Fruit fly (Drosophila melanogaster) whole organism, embryonic: ENCODE results near the gene CG18858.
A peak's percentile ranks its signal among the peaks of the same experiment; 100 is the strongest.

Experiments used
- Abd-B ChIP-seq: fragments of 200-800 bp; sonication (Bioruptor generic); optimal IDR thresholded peaks from 2 replicates; lab custom pipeline; 2018; ENCODE audit warnings: missing biosample characterization, mild to moderate bottlenecking, missing genetic modification characterization, moderate library complexity
- BEAF-32 ChIP-seq: fragments of 200-800 bp; sonication (Bioruptor generic); optimal IDR thresholded peaks from 3 replicates; lab custom pipeline; 2017; ENCODE audit warnings: missing biosample characterization, missing genetic modification characterization, mild to moderate bottlenecking, moderate library complexity, missing genetic modification reagents
- Bdp1 ChIP-seq: fragments of 200-800 bp; sonication (Bioruptor generic); optimal IDR thresholded peaks from 3 replicates; lab custom pipeline; 2016; ENCODE audit warnings: missing biosample characterization, missing genetic modification characterization
- CG11560 ChIP-seq: fragments of 200-800 bp; sonication (Bioruptor generic); IDR thresholded peaks from 3 replicates; pipeline ENCODE4 v1.3.6; 2022; ENCODE audit warnings: missing biosample characterization, missing genetic modification characterization
- CG13775 ChIP-seq: fragments of 200-800 bp; sonication (Bioruptor generic); optimal IDR thresholded peaks from 3 replicates; lab custom pipeline; 2017; ENCODE audit warnings: missing biosample characterization, mild to moderate bottlenecking, missing genetic modification characterization
- CG17385 ChIP-seq: fragments of 200-800 bp; sonication (Bioruptor generic); optimal IDR thresholded peaks from 3 replicates; lab custom pipeline; 2018; ENCODE audit warnings: missing biosample characterization, mild to moderate bottlenecking, missing genetic modification characterization
- CG18011 ChIP-seq: fragments of 200-800 bp; sonication (Bioruptor generic); optimal IDR thresholded peaks from 2 replicates; lab custom pipeline; 2017; ENCODE audit warnings: missing biosample characterization, missing genetic modification characterization, mild to moderate bottlenecking, moderate library complexity, missing genotype
- CG2712 ChIP-seq: fragments of 200-800 bp; optimal IDR thresholded peaks from 3 replicates; lab custom pipeline; 2019; ENCODE audit warnings: missing biosample characterization, mild to moderate bottlenecking, missing genetic modification characterization, moderate library complexity
- CG30431 ChIP-seq: fragments of 200-800 bp; sonication (Bioruptor generic); optimal IDR thresholded peaks from 2 replicates; lab custom pipeline; 2017; ENCODE audit warnings: missing biosample characterization, missing genetic modification characterization
- CG32532 ChIP-seq: fragments of 200-800 bp; sonication (Bioruptor generic); IDR thresholded peaks from 2 replicates; pipeline ENCODE4 v1.3.6; 2022; ENCODE audit warnings: missing biosample characterization, missing genetic modification characterization
- CG3847 ChIP-seq: fragments of 200-800 bp; sonication (Bioruptor generic); IDR thresholded peaks from 2 replicates; pipeline ENCODE4 v1.3.6; 2022; ENCODE audit warnings: missing biosample characterization, missing genetic modification characterization
- CG43689 ChIP-seq: fragments of 200-800 bp; sonication (Bioruptor generic); IDR thresholded peaks from 2 replicates; pipeline ENCODE4 v1.3.6; 2022; ENCODE audit warnings: missing biosample characterization, missing genetic modification characterization
- CG4404 ChIP-seq: fragments of 200-800 bp; sonication (Bioruptor generic); IDR thresholded peaks from 2 replicates; pipeline ENCODE4 v1.3.6; 2022; ENCODE audit warnings: missing biosample characterization, missing genetic modification characterization
- CG7271 ChIP-seq: fragments of 200-800 bp; sonication (Bioruptor generic); optimal IDR thresholded peaks from 2 replicates; lab custom pipeline; 2018; ENCODE audit warnings: missing biosample characterization, mild to moderate bottlenecking, missing genetic modification characterization, moderate library complexity
- CG7357 ChIP-seq: fragments of 200-800 bp; sonication (Bioruptor generic); IDR thresholded peaks from 3 replicates; pipeline ENCODE4 v1.3.6; 2022; ENCODE audit warnings: missing biosample characterization, missing genetic modification characterization
- CG8388 ChIP-seq: fragments of 200-800 bp; sonication (Bioruptor generic); optimal IDR thresholded peaks from 2 replicates; lab custom pipeline; 2019; ENCODE audit warnings: missing biosample characterization, mild to moderate bottlenecking, missing genetic modification characterization, moderate library complexity
- CG9437 ChIP-seq: fragments of 200-800 bp; sonication (Bioruptor generic); optimal IDR thresholded peaks from 2 replicates; lab custom pipeline; 2018; ENCODE audit warnings: missing biosample characterization, mild to moderate bottlenecking, missing genetic modification characterization
- CG9817 ChIP-seq: fragments of 200-800 bp; sonication (Bioruptor generic); optimal IDR thresholded peaks from 2 replicates; lab custom pipeline; 2018; ENCODE audit warnings: missing biosample characterization, mild to moderate bottlenecking, missing genetic modification characterization, moderate library complexity
- CG9876 ChIP-seq: fragments of 200-800 bp; sonication (Bioruptor generic); optimal IDR thresholded peaks from 2 replicates; lab custom pipeline; 2016; ENCODE audit warnings: missing biosample characterization, missing genetic modification characterization
- D19A ChIP-seq: fragments of 200-800 bp; optimal IDR thresholded peaks from 3 replicates; lab custom pipeline; 2019; ENCODE audit warnings: missing biosample characterization, mild to moderate bottlenecking, missing genetic modification characterization, moderate library complexity
- Dbx ChIP-seq: fragments of 200-800 bp; sonication (Bioruptor generic); IDR thresholded peaks from 3 replicates; pipeline ENCODE4 v1.3.6; 2022; ENCODE audit warnings: missing biosample characterization, missing genetic modification characterization
- Dll ChIP-seq: fragments of 200-800 bp; sonication (Bioruptor generic); IDR thresholded peaks from 4 replicates; pipeline ENCODE4 v1.3.6; 2022; ENCODE audit warnings: missing biosample characterization, missing genetic modification characterization; ENCODE audit not compliant: partially characterized antibody
- E2f1 ChIP-seq: fragments of 200-800 bp; sonication (Bioruptor generic); IDR thresholded peaks from 2 replicates; pipeline ENCODE4 v1.3.6; 2022; ENCODE audit warnings: missing biosample characterization, missing genetic modification characterization
- Hmx ChIP-seq: fragments of 200-800 bp; sonication (Bioruptor generic); optimal IDR thresholded peaks from 2 replicates; lab custom pipeline; 2016; ENCODE audit warnings: missing biosample characterization, missing genetic modification characterization
- Hr3 ChIP-seq: fragments of 200-800 bp; sonication (Bioruptor generic); optimal IDR thresholded peaks from 3 replicates; lab custom pipeline; 2016; ENCODE audit warnings: missing biosample characterization, missing genetic modification characterization
- Hr51 ChIP-seq, 2 experiments: fragments of 200-800 bp; sonication (Bioruptor generic); optimal IDR thresholded peaks; 2 replicates in 1 of 2; 3 replicates in 1 of 2; lab custom pipeline; 2016 to 2018; ENCODE audit warnings: missing biosample characterization in 2 of 2, missing genetic modification characterization in 2 of 2, mild to moderate bottlenecking in 1 of 2, moderate library complexity in 1 of 2
- Hr78 ChIP-seq, 2 experiments: fragments of 200-800 bp in 1 of 2; fragments of >200 bp in 1 of 2; sonication (Bioruptor generic) in 1 of 2; optimal IDR thresholded peaks; 2 replicates each; lab custom pipeline; 2017 to 2019; ENCODE audit warnings: missing biosample characterization in 2 of 2, missing genetic modification characterization in 2 of 2, mild to moderate bottlenecking in 1 of 2, moderate library complexity in 1 of 2
- Mrtf ChIP-seq: fragments of 200-800 bp; sonication (Bioruptor generic); IDR thresholded peaks from 3 replicates; pipeline ENCODE4 v1.3.6; 2022; ENCODE audit warnings: missing biosample characterization, missing genetic modification characterization
- Nf-YA ChIP-seq: fragments of 200-800 bp; sonication (Bioruptor generic); IDR thresholded peaks from 2 replicates; pipeline ENCODE4 v1.3.6; 2022; ENCODE audit warnings: missing biosample characterization, missing genetic modification characterization
- Nf-YB ChIP-seq: fragments of 200-800 bp; sonication (Bioruptor generic); optimal IDR thresholded peaks from 3 replicates; lab custom pipeline; 2019; ENCODE audit warnings: missing biosample characterization, mild to moderate bottlenecking, missing genetic modification characterization, moderate library complexity
- Rx ChIP-seq: fragments of 200-800 bp; sonication (Bioruptor generic); IDR thresholded peaks from 2 replicates; pipeline ENCODE4 v1.3.6; 2022; ENCODE audit warnings: missing biosample characterization, missing genetic modification characterization
- Sox102F ChIP-seq: fragments of 200-800 bp; sonication (Bioruptor generic); optimal IDR thresholded peaks from 2 replicates; lab custom pipeline; 2018; ENCODE audit warnings: missing biosample characterization, mild to moderate bottlenecking, missing genetic modification characterization, moderate library complexity
- amos ChIP-seq: fragments of 200-800 bp; sonication (Bioruptor generic); IDR thresholded peaks from 2 replicates; pipeline ENCODE4 v1.3.6; 2022; ENCODE audit warnings: missing biosample characterization, missing genetic modification characterization; ENCODE audit not compliant: partially characterized antibody
- bcd ChIP-seq: fragments of 200-800 bp; sonication (Bioruptor generic); optimal IDR thresholded peaks from 2 replicates; lab custom pipeline; 2017; ENCODE audit warnings: missing biosample characterization, mild to moderate bottlenecking, missing genetic modification characterization
- cad ChIP-seq: fragments of >200 bp; optimal IDR thresholded peaks from 2 replicates; lab custom pipeline; 2017; ENCODE audit warnings: missing biosample characterization, missing genetic modification characterization
- chinmo ChIP-seq: fragments of 200-800 bp; sonication (Bioruptor generic); IDR thresholded peaks from 4 replicates; pipeline ENCODE4 v1.3.6; 2022; ENCODE audit warnings: missing biosample characterization, missing genetic modification characterization; ENCODE audit not compliant: partially characterized antibody
- chn ChIP-seq: fragments of 200-800 bp; sonication (Bioruptor generic); optimal IDR thresholded peaks from 2 replicates; lab custom pipeline; 2016; ENCODE audit warnings: missing biosample characterization, missing genetic modification characterization
- eve ChIP-seq, 2 experiments: fragments of >200 bp; optimal IDR thresholded peaks; 2 replicates each; lab custom pipeline; 2017; ENCODE audit warnings: missing biosample characterization in 2 of 2, missing genetic modification characterization in 2 of 2
- eyg ChIP-seq: fragments of 200-800 bp; sonication (Bioruptor generic); optimal IDR thresholded peaks from 3 replicates; lab custom pipeline; 2016; ENCODE audit warnings: missing biosample characterization, missing genetic modification characterization
- fd64A ChIP-seq: fragments of 200-800 bp; sonication (Bioruptor generic); optimal IDR thresholded peaks from 3 replicates; lab custom pipeline; 2018; ENCODE audit warnings: missing biosample characterization, mild to moderate bottlenecking, missing genetic modification characterization
- gsb ChIP-seq: fragments of 200-800 bp; sonication (Bioruptor generic); IDR thresholded peaks from 2 replicates; pipeline ENCODE4 v1.3.6; 2022; ENCODE audit warnings: missing biosample characterization, missing genetic modification characterization
- her ChIP-seq: fragments of 200-800 bp; sonication (Bioruptor generic); optimal IDR thresholded peaks from 2 replicates; lab custom pipeline; 2016; ENCODE audit warnings: missing biosample characterization, missing genetic modification characterization
- kah ChIP-seq: fragments of 200-800 bp; sonication (Bioruptor generic); optimal IDR thresholded peaks from 2 replicates; lab custom pipeline; 2018; ENCODE audit warnings: missing biosample characterization, mild to moderate bottlenecking, missing genetic modification characterization
- kay ChIP-seq: fragments of 200-800 bp; sonication (Bioruptor generic); optimal IDR thresholded peaks from 2 replicates; lab custom pipeline; 2016; ENCODE audit warnings: missing biosample characterization, missing genetic modification characterization
- nmo ChIP-seq: fragments of 200-800 bp; sonication (Bioruptor generic); optimal IDR thresholded peaks from 2 replicates; lab custom pipeline; 2018; ENCODE audit warnings: missing biosample characterization, mild to moderate bottlenecking, missing genetic modification characterization, moderate library complexity
- pnt ChIP-seq: fragments of 200-800 bp; sonication (Bioruptor generic); optimal IDR thresholded peaks from 3 replicates; lab custom pipeline; 2016; ENCODE audit warnings: missing biosample characterization, missing genetic modification characterization
- prd ChIP-seq, 3 experiments: fragments of >200 bp in 2 of 3; fragments of 200-800 bp in 1 of 3; sonication (Bioruptor generic) in 1 of 3; optimal IDR thresholded peaks in 2 of 3; IDR thresholded peaks in 1 of 3; 2 replicates in 2 of 3; 3 replicates in 1 of 3; pipeline versions ENCODE4 v1.3.6 to Lab custom; 2017 to 2022; ENCODE audit warnings: missing biosample characterization in 1 of 3, missing genetic modification characterization in 1 of 3
- slou ChIP-seq: fragments of 200-800 bp; sonication (Bioruptor generic); optimal IDR thresholded peaks from 3 replicates; lab custom pipeline; 2016; ENCODE audit warnings: missing biosample characterization, missing genetic modification characterization
- sob ChIP-seq: fragments of 200-800 bp; sonication (Bioruptor generic); IDR thresholded peaks from 2 replicates; pipeline ENCODE4 v1.3.6; 2022; ENCODE audit warnings: missing biosample characterization, missing genetic modification characterization
- tup ChIP-seq: fragments of 200-800 bp; sonication (Bioruptor generic); optimal IDR thresholded peaks from 2 replicates; lab custom pipeline; 2016; ENCODE audit warnings: missing biosample characterization, mild to moderate bottlenecking, missing genetic modification characterization, moderate library complexity
- usp ChIP-seq: fragments of >200 bp; optimal IDR thresholded peaks from 2 replicates; lab custom pipeline; 2017; ENCODE audit warnings: missing biosample characterization, missing genetic modification characterization

CG18858 gene

DNA sequence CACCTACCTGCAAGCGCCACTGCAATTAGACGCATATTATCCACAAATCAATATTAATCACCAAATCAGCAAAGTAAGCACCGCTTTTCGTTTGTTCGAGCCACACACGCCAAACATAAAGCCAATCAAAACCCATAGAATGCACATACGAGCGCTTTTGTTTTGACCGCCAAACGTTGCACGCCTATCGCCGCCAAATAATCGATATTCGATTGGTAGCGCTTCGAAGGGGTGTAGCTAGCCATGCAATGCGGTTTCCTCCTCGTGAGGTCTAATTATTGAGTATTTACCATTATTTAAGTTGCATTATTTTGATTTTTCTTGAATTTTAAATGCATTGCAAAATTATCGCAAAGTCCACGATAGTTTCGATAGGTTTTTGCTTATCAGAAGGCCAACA lies 31.5 kb downstream of the CG18858 start (continued):
- no peak for TF ChIP-seq CG43689
- no peak for TF ChIP-seq slou (GFP tag; lab: Kevin White, UChicago)
- TF ChIP-seq CG3847 (GFP tag; lab: Robert Waterston, UW) = no peak
- TF ChIP-seq Hmx (GFP tag; lab: Kevin White, UChicago) = no peak
- TF ChIP-seq gsb = no peak
- no peak for TF ChIP-seq CG30431 (GFP tag; lab: Kevin White, UChicago)
- TF ChIP-seq bcd (GFP tag; lab: Kevin White, UChicago) = no peak
- no peak for TF ChIP-seq Mrtf (GFP tag; lab: Robert Waterston, UW)
- TF ChIP-seq usp (GFP tag; lab: Kevin White, UChicago) = no peak
- TF ChIP-seq CG8388 (GFP tag; lab: Kevin White, UChicago) = no peak
- no peak for TF ChIP-seq kah
- no peak for TF ChIP-seq CG9876 (GFP tag; lab: Kevin White, UChicago)
- no peak for TF ChIP-seq sob (GFP tag; lab: Robert Waterston, UW)
- no peak for TF ChIP-seq eve (GFP tag; optimal IDR thresholded peaks at IDR 0.05; lab: Kevin White, UChicago)
- no peak for TF ChIP-seq CG32532 (GFP tag; lab: Robert Waterston, UW)
- no peak for TF ChIP-seq Bdp1 (GFP tag; lab: Kevin White, UChicago)
- no peak; the same call in 2 of the 3 replicates for TF ChIP-seq CG11560 (tag; lab: Robert Waterston, UW)
- no peak for TF ChIP-seq Nf-YA (GFP tag; lab: Robert Waterston, UW)
- no peak for TF ChIP-seq prd (optimal IDR thresholded peaks at IDR 0.05; lab: Kevin White, UChicago)
- TF ChIP-seq prd (GFP tag; IDR thresholded peaks at IDR 0.05; lab: Robert Waterston, UW) = no peak
- no peak for TF ChIP-seq Abd-B
- TF ChIP-seq Hr51 (GFP tag; optimal IDR thresholded peaks at IDR 0.05; lab: Kevin White, UChicago) = no peak
- no peak for TF ChIP-seq Sox102F (GFP tag; lab: Kevin White, UChicago)
- TF ChIP-seq CG9817 (tag; lab: Kevin White, UChicago) = no peak
- no peak for TF ChIP-seq CG17385 (GFP tag; lab: Kevin White, UChicago)
- TF ChIP-seq CG13775 (GFP tag; lab: Kevin White, UChicago) = no peak
- no peak for TF ChIP-seq Nf-YB
- TF ChIP-seq eyg (GFP tag; lab: Kevin White, UChicago) = no peak
- no peak for TF ChIP-seq CG2712 (tag; lab: Kevin White, UChicago)
- TF ChIP-seq chn (GFP tag; lab: Kevin White, UChicago) = no peak
- no peak for TF ChIP-seq nmo
- no peak for TF ChIP-seq CG9437
- no peak for TF ChIP-seq kay
- no peak for TF ChIP-seq CG4404 (GFP tag; lab: Robert Waterston, UW)
- TF ChIP-seq Dll (GFP tag; lab: Robert Waterston, UW) = peak; percentile 84
- no peak for TF ChIP-seq cad (GFP tag; lab: Kevin White, UChicago)
- no peak for TF ChIP-seq E2f1
- TF ChIP-seq pnt (GFP tag; lab: Kevin White, UChicago) = no peak
- TF ChIP-seq Hr3 (GFP tag; lab: Kevin White, UChicago) = no peak
- peak; percentile 51 for TF ChIP-seq BEAF-32 (GFP tag; lab: Kevin White, UChicago)
- no peak for TF ChIP-seq CG7357
- TF ChIP-seq D19A = no peak
- no peak for TF ChIP-seq tup (GFP tag; lab: Kevin White, UChicago)
- TF ChIP-seq Rx (GFP tag; lab: Robert Waterston, UW) = no peak
- no peak for TF ChIP-seq Dbx (GFP tag; lab: Robert Waterston, UW)
- TF ChIP-seq fd64A = no peak
- no peak for TF ChIP-seq her (GFP tag; lab: Kevin White, UChicago)
- no peak for TF ChIP-seq CG7271 (tag; lab: Kevin White, UChicago)
- peak; percentile 51; the same call in 1 of the 2 replicates for TF ChIP-seq amos (GFP tag; lab: Robert Waterston, UW)
- no peak for TF ChIP-seq CG18011
- TF ChIP-seq chinmo = 0 out of 4 replicates have a peak, but pooled peaks have one; percentile 53
- no peak for TF ChIP-seq Hr78 (GFP tag; optimal IDR thresholded peaks at IDR 0.05; lab: Kevin White, UChicago)
